Worm (Caenorhabditis elegans) whole organism, L2 larva: ENCODE results near the gene srh-304.
A peak's percentile ranks its signal among the peaks of the same experiment; 100 is the strongest.
"Not testable (repeated sequence)": the region's sequence is repeated elsewhere in the genome, so short reads cannot be mapped to it uniquely, and the experiment has no call there.

Source experiments
- C34F6.9 ChIP-seq: fragments of 150-350 bp; optimal IDR thresholded peaks from 2 replicates; lab custom pipeline; 2014; ENCODE audit warnings: missing biosample characterization, missing genetic modification characterization
- F13H6.1 ChIP-seq: sonication (generic microtip); optimal IDR thresholded peaks from 2 replicates; lab custom pipeline; 2016; ENCODE audit warnings: missing genetic modification characterization, missing compliant biosample characterization
- ama-1 ChIP-seq: fragments of 150-350 bp; optimal IDR thresholded peaks from 2 replicates; lab custom pipeline; 2018; ENCODE audit warnings: inconsistent platforms
- blmp-1 ChIP-seq: sonication (generic microtip); optimal IDR thresholded peaks from 2 replicates; lab custom pipeline; 2017; ENCODE audit warnings: missing genetic modification characterization, mild to moderate bottlenecking, missing compliant biosample characterization, antibody characterized with exemption, moderate library complexity; ENCODE audit not compliant: insufficient read depth
- ceh-16 ChIP-seq: fragments of 150-350 bp; optimal IDR thresholded peaks from 2 replicates; lab custom pipeline; 2014; ENCODE audit warnings: missing biosample characterization, missing genetic modification characterization
- crh-2 ChIP-seq: sonication (generic microtip); optimal IDR thresholded peaks from 2 replicates; lab custom pipeline; 2017; ENCODE audit warnings: missing biosample characterization, missing genetic modification characterization
- elt-1 ChIP-seq: fragments of 150-350 bp; optimal IDR thresholded peaks from 2 replicates; lab custom pipeline; 2014; ENCODE audit warnings: missing biosample characterization, missing genetic modification characterization
- fos-1 ChIP-seq: fragments of 150-350 bp; optimal IDR thresholded peaks from 2 replicates; lab custom pipeline; 2014; ENCODE audit warnings: missing biosample characterization, missing genetic modification characterization
- gmeb-1 ChIP-seq: fragments of 150-350 bp; optimal IDR thresholded peaks from 2 replicates; lab custom pipeline; 2014; ENCODE audit warnings: missing biosample characterization, missing genetic modification characterization
- lin-13 ChIP-seq: fragments of 150-350 bp; optimal IDR thresholded peaks from 2 replicates; lab custom pipeline; 2014; ENCODE audit warnings: missing biosample characterization, missing genetic modification reagents, missing genetic modification characterization
- lin-39 ChIP-seq: fragments of 150-350 bp; optimal IDR thresholded peaks from 2 replicates; lab custom pipeline; 2014; ENCODE audit warnings: missing biosample characterization, missing genetic modification reagents, missing genetic modification characterization
- lsy-2 ChIP-seq, 2 experiments: fragments of 150-350 bp in 1 of 2; sonication (generic microtip) in 1 of 2; optimal IDR thresholded peaks; 2 replicates each; lab custom pipeline; 2014 to 2017; ENCODE audit warnings: missing biosample characterization in 2 of 2, missing genetic modification characterization in 2 of 2
- mab-5 ChIP-seq: fragments of 150-350 bp; optimal IDR thresholded peaks from 2 replicates; lab custom pipeline; 2014; ENCODE audit warnings: missing biosample characterization, missing genetic modification characterization
- nhr-10 ChIP-seq: sonication (generic microtip); optimal IDR thresholded peaks from 2 replicates; lab custom pipeline; 2017; ENCODE audit warnings: missing biosample characterization, missing genetic modification characterization
- nhr-25 ChIP-seq: fragments of 150-350 bp; sonication (generic microtip); optimal IDR thresholded peaks from 3 replicates; lab custom pipeline; 2014; ENCODE audit warnings: missing biosample characterization, missing genetic modification characterization
- nhr-6 ChIP-seq: fragments of 150-350 bp; optimal IDR thresholded peaks from 2 replicates; lab custom pipeline; 2014; ENCODE audit warnings: missing biosample characterization, missing genetic modification characterization
- sem-4 ChIP-seq: fragments of 150-350 bp; optimal IDR thresholded peaks from 2 replicates; lab custom pipeline; 2014; ENCODE audit warnings: missing biosample characterization, missing genetic modification reagents, missing genetic modification characterization
- sma-3 ChIP-seq: sonication (generic microtip); optimal IDR thresholded peaks from 2 replicates; lab custom pipeline; 2016; ENCODE audit warnings: missing genetic modification reagents, missing genetic modification characterization, missing compliant biosample characterization
- sma-9 ChIP-seq, 2 experiments: fragments of 150-350 bp in 1 of 2; sonication (generic microtip) in 1 of 2; optimal IDR thresholded peaks; 2 replicates each; lab custom pipeline; 2014 to 2016; ENCODE audit warnings: missing genetic modification characterization in 2 of 2, mild to moderate bottlenecking in 1 of 2, missing biosample characterization in 1 of 2, missing compliant biosample characterization in 1 of 2, missing genetic modification reagents in 1 of 2, moderate library complexity in 1 of 2
- snpc-4 ChIP-seq: fragments of 150-350 bp; optimal IDR thresholded peaks from 2 replicates; lab custom pipeline; 2014; ENCODE audit warnings: missing biosample characterization, missing genetic modification characterization
- unc-55 ChIP-seq: fragments of 150-350 bp; sonication (generic microtip); optimal IDR thresholded peaks from 3 replicates; lab custom pipeline; 2014; ENCODE audit warnings: missing biosample characterization, missing genetic modification reagents, missing genetic modification characterization
- unc-62 ChIP-seq: fragments of 150-350 bp; optimal IDR thresholded peaks from 2 replicates; lab custom pipeline; 2014; ENCODE audit warnings: missing biosample characterization, missing genetic modification reagents, missing genetic modification characterization
- zag-1 ChIP-seq: fragments of 150-350 bp; optimal IDR thresholded peaks from 2 replicates; lab custom pipeline; 2014; ENCODE audit warnings: missing biosample characterization, missing genetic modification characterization
- ztf-1 ChIP-seq: fragments of 200-800 bp; sonication (Bioruptor generic); conservative IDR thresholded peaks from 2 replicates; pipeline ENCODE4 v1.3.6; 2022; ENCODE audit warnings: missing genetic modification characterization, missing compliant biosample characterization

The srh-304 gene

ce11 chrV:17859519-17859918, 31.1 kb downstream of the srh-304 start:
- no peak for TF ChIP-seq blmp-1 (tag; lab: Kevin White, UChicago)

- TF ChIP-seq ztf-1 (GFP tag; lab: Robert Waterston, UW); zag-1 (tag; lab: Kevin White, UChicago); elt-1 (tag; lab: Kevin White, UChicago): not testable (repeated sequence)
These were observed 36.9 kb downstream of the srh-304 start, which contains the start of gene Y59A8A.8 for ce11 chrV:17865309-17865708. Gene Y59A8A.8, plus strand, starts transcription at chrV:17865609.

- TF ChIP-seq unc-55 (GFP tag; lab: Kevin White, UChicago) (peak; percentile 31), elt-1 (tag; lab: Kevin White, UChicago) (no peak), lin-13 (GFP tag; lab: Kevin White, UChicago) (peak; percentile 4)
These were observed 42.2 kb downstream of the srh-304 start, which contains the start of gene csn-1 for ce11 chrV:17870569-17870968. Gene csn-1, minus strand, starts transcription at chrV:17870651.

ce11 chrV:17871049-17871448, 42.6 kb downstream of the srh-304 start, which contains the start of gene phf-14:
Gene phf-14, plus strand, starts transcription at chrV:17871393.
- TF ChIP-seq sem-4 (tag; lab: Kevin White, UChicago) (peak; percentile 64), unc-55 (GFP tag; lab: Kevin White, UChicago) (peak; percentile 66), unc-62 (GFP tag; lab: Kevin White, UChicago) (no peak), crh-2 (tag; lab: Kevin White, UChicago) (peak; percentile 39), F13H6.1 (tag; lab: Kevin White, UChicago) (peak; percentile 41), sma-3 (GFP tag; lab: Kevin White, UChicago) (no peak), nhr-25 (tag; lab: Kevin White, UChicago) (peak; percentile 36), sma-9 (GFP tag; optimal IDR thresholded peaks at IDR 0.05; lab: Kevin White, UChicago) (no peak), sma-9 (tag; optimal IDR thresholded peaks at IDR 0.05; lab: Kevin White, UChicago) (no peak), gmeb-1 (tag; lab: Kevin White, UChicago) (peak; percentile 77), snpc-4 (tag; lab: Kevin White, UChicago) (peak; percentile 46), mab-5 (tag; lab: Kevin White, UChicago) (no peak), nhr-6 (tag; lab: Kevin White, UChicago) (peak; percentile 60), lsy-2 (tag; optimal IDR thresholded peaks at IDR 0.05; lab: Kevin White, UChicago) (peak; percentile 19 to 75), fos-1 (no peak), C34F6.9 (tag; lab: Kevin White, UChicago) (peak; percentile 39), lin-13 (GFP tag; lab: Kevin White, UChicago) (peak; percentile 48), lin-39 (tag; lab: Kevin White, UChicago) (no peak), ama-1 (no peak), ceh-16 (tag; lab: Kevin White, UChicago) (no peak), nhr-10 (no peak), ztf-1 (GFP tag; lab: Robert Waterston, UW) (no peak)
